Worm (Caenorhabditis elegans) whole organism, late embryonic: Measurements from ENCODE around the gene scl-27.

ENCODE experiments used
- ceh-19 ChIP-seq: fragments of 200-800 bp; sonication (Bioruptor generic); optimal IDR thresholded peaks from 2 replicates; lab custom pipeline; 2018; ENCODE audit warnings: mild to moderate bottlenecking, missing genetic modification characterization, missing compliant biosample characterization
- ceh-2 ChIP-seq: sonication (generic microtip); optimal IDR thresholded peaks from 2 replicates; lab custom pipeline; 2016; ENCODE audit warnings: missing genotype, missing genetic modification characterization, missing compliant biosample characterization
- pha-2 ChIP-seq: sonication (generic microtip); optimal IDR thresholded peaks from 2 replicates; lab custom pipeline; 2017; ENCODE audit warnings: mild to moderate bottlenecking, missing genetic modification characterization, missing compliant biosample characterization

DNA sequence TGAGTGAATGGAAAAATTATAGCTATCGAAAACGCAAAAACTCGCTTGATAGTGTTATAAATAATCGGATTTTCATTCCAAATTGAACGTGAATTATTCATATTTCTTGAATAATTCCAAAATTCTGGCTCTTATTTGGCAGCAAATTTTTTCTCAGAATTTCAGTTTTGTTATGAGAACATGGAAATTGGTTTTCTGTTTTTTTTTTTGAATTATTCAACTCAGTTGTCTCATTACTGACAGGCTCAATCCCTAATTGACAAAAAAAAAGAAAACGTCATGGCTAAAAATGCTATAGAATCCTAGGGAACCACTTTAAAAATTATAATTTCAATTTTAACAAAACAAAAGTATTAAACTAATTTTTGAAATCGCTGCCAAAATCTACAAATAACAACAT, 49.3 kb downstream of the scl-27 start, which contains the start of gene srh-35:
- TF ChIP-seq pha-2 (tag; lab: Kevin White, UChicago): no peak
- no peak for TF ChIP-seq ceh-19
- no peak for TF ChIP-seq ceh-2 (tag; lab: Kevin White, UChicago)
